Worm (Caenorhabditis elegans) whole organism, L1 larva: ENCODE measurements around the gene C12D5.9.

Source experiments
- C16A3.4 ChIP-seq: fragments of 150-350 bp; optimal IDR thresholded peaks from 2 replicates; lab custom pipeline; 2014; ENCODE audit warnings: missing biosample characterization, missing genetic modification characterization
- aha-1 ChIP-seq: fragments of 150-350 bp; optimal IDR thresholded peaks from 2 replicates; lab custom pipeline; 2014; ENCODE audit warnings: missing biosample characterization, missing genetic modification characterization
- alr-1 ChIP-seq: fragments of 200-800 bp; sonication (Bioruptor generic); optimal IDR thresholded peaks from 2 replicates; lab custom pipeline; 2018; ENCODE audit warnings: borderline replicate concordance, mild to moderate bottlenecking, missing genetic modification characterization, missing compliant biosample characterization
- efl-1 ChIP-seq, 4 experiments: fragments of 150-350 bp; optimal IDR thresholded peaks in 3 of 4; peaks in 1 of 4; 1 replicate in 1 of 4; 2 replicates in 3 of 4; lab custom pipeline; 2014; ENCODE audit warnings: missing biosample characterization in 2 of 4, missing genetic modification characterization in 2 of 4, missing genetic modification reagents in 2 of 4
- egl-27 ChIP-seq, 2 experiments: fragments of 150-350 bp in 1 of 2; sonication (generic microtip); optimal IDR thresholded peaks; 3 replicates each; lab custom pipeline; 2017 to 2018; ENCODE audit warnings: missing biosample characterization in 2 of 2, missing genetic modification characterization in 2 of 2, missing genetic modification reagents in 2 of 2
- elt-3 ChIP-seq, 6 experiments: fragments of 150-350 bp in 1 of 6; sonication (generic microtip); optimal IDR thresholded peaks; 2 replicates each; lab custom pipeline; 2017 to 2018; ENCODE audit warnings: missing biosample characterization in 6 of 6, missing genetic modification characterization in 6 of 6, inconsistent platforms in 1 of 6
- ets-5 ChIP-seq: fragments of 200-800 bp; sonication (Bioruptor generic); IDR thresholded peaks from 2 replicates; pipeline ENCODE4 v1.3.6; 2022; ENCODE audit warnings: missing genetic modification characterization, missing compliant biosample characterization
- fkh-4 ChIP-seq: sonication (generic microtip); optimal IDR thresholded peaks from 2 replicates; lab custom pipeline; 2016; ENCODE audit warnings: missing compliant biosample characterization, missing genetic modification characterization, borderline replicate concordance
- fos-1 ChIP-seq: fragments of 150-350 bp; optimal IDR thresholded peaks from 2 replicates; lab custom pipeline; 2014; ENCODE audit warnings: missing biosample characterization, missing genetic modification characterization
- hlh-4 ChIP-seq: sonication (generic microtip); optimal IDR thresholded peaks from 2 replicates; lab custom pipeline; 2016; ENCODE audit warnings: mild to moderate bottlenecking, missing genetic modification characterization, missing compliant biosample characterization
- lin-13 ChIP-seq: fragments of 150-350 bp; optimal IDR thresholded peaks from 2 replicates; lab custom pipeline; 2014; ENCODE audit warnings: missing biosample characterization, missing genetic modification reagents, missing genetic modification characterization
- lin-35 ChIP-seq, 2 experiments: fragments of 150-350 bp; optimal IDR thresholded peaks; 2 replicates each; lab custom pipeline; 2014; ENCODE audit warnings: missing biosample characterization in 2 of 2, missing genetic modification characterization in 2 of 2, missing genetic modification reagents in 2 of 2
- lir-3 ChIP-seq: sonication (generic microtip); optimal IDR thresholded peaks from 2 replicates; lab custom pipeline; 2016; ENCODE audit warnings: mild to moderate bottlenecking, missing genetic modification characterization, moderate library complexity, missing compliant biosample characterization; ENCODE audit not compliant: poor library complexity
- mab-9 ChIP-seq: fragments of 200-800 bp; sonication (Bioruptor generic); IDR thresholded peaks from 2 replicates; pipeline ENCODE4 v1.3.6; 2022; ENCODE audit warnings: missing genetic modification reagents, missing genetic modification characterization, missing compliant biosample characterization
- nhr-12 ChIP-seq: sonication (generic microtip); optimal IDR thresholded peaks from 2 replicates; lab custom pipeline; 2017; ENCODE audit warnings: missing biosample characterization, missing genetic modification characterization
- nhr-71 ChIP-seq: sonication (generic microtip); optimal IDR thresholded peaks from 2 replicates; lab custom pipeline; 2016; ENCODE audit warnings: mild to moderate bottlenecking, missing genetic modification characterization, moderate library complexity, missing compliant biosample characterization
- nhr-77 ChIP-seq: fragments of 150-350 bp; optimal IDR thresholded peaks from 2 replicates; lab custom pipeline; 2014; ENCODE audit warnings: missing biosample characterization, missing genetic modification characterization
- nhr-90 ChIP-seq: sonication (generic microtip); optimal IDR thresholded peaks from 2 replicates; lab custom pipeline; 2016; ENCODE audit warnings: mild to moderate bottlenecking, missing genetic modification characterization, missing compliant biosample characterization; ENCODE audit not compliant: poor library complexity
- pqm-1 ChIP-seq: sonication (generic microtip); optimal IDR thresholded peaks from 3 replicates; lab custom pipeline; 2017; ENCODE audit warnings: missing biosample characterization, missing genetic modification characterization
- snpc-4 ChIP-seq: fragments of 150-350 bp; optimal IDR thresholded peaks from 2 replicates; lab custom pipeline; 2014; ENCODE audit warnings: missing biosample characterization, missing genetic modification characterization
- snu-23 ChIP-seq: sonication (generic microtip); optimal IDR thresholded peaks from 2 replicates; lab custom pipeline; 2016; ENCODE audit warnings: missing genetic modification characterization, missing compliant biosample characterization
- sptf-1 ChIP-seq: fragments of 150-350 bp; optimal IDR thresholded peaks from 2 replicates; lab custom pipeline; 2014; ENCODE audit warnings: missing biosample characterization, missing genetic modification characterization
- vab-15 ChIP-seq: sonication (generic microtip); optimal IDR thresholded peaks from 2 replicates; lab custom pipeline; 2017; ENCODE audit warnings: missing genotype, mild to moderate bottlenecking, missing genetic modification characterization, missing compliant biosample characterization
- xbp-1 ChIP-seq: sonication (generic microtip); optimal IDR thresholded peaks from 2 replicates; lab custom pipeline; 2016; ENCODE audit warnings: missing genetic modification characterization, missing compliant biosample characterization
- zag-1 ChIP-seq: fragments of 150-350 bp; optimal IDR thresholded peaks from 2 replicates; lab custom pipeline; 2014; ENCODE audit warnings: missing biosample characterization, missing genetic modification characterization

The C12D5.9 gene

ce11 chrV:7643416-7643815, 46.4 kb downstream of the C12D5.9 start, which contains the start of gene F07C4.11:
Gene F07C4.11, minus strand, starts transcription at chrV:7643516.
- TF ChIP-seq lin-35 (GFP tag; optimal IDR thresholded peaks at IDR 0.05; lab: Kevin White, UChicago): no peak
- no peak for TF ChIP-seq nhr-77

- TF ChIP-seq fos-1 (tag; lab: Kevin White, UChicago): no peak
- no peak for TF ChIP-seq lir-3 (tag; lab: Kevin White, UChicago)
- TF ChIP-seq elt-3 (tag; optimal IDR thresholded peaks at IDR 0.05; lab: Kevin White, UChicago): no peak
- TF ChIP-seq efl-1 (optimal IDR thresholded peaks at IDR 0.05; lab: Kevin White, UChicago): no peak
- no peak for TF ChIP-seq efl-1 (GFP tag; optimal IDR thresholded peaks at IDR 0.05 in 1 of 2; lab: Kevin White, UChicago)
- no peak for TF ChIP-seq nhr-12 (tag; lab: Kevin White, UChicago)
- TF ChIP-seq aha-1 (tag; lab: Kevin White, UChicago): no peak
- no peak for TF ChIP-seq vab-15
- no peak for TF ChIP-seq egl-27 (tag; optimal IDR thresholded peaks at IDR 0.05; lab: Kevin White, UChicago)
- no peak for TF ChIP-seq pqm-1
- TF ChIP-seq ets-5 (GFP tag; lab: Robert Waterston, UW): no peak
- TF ChIP-seq nhr-71 (tag; lab: Kevin White, UChicago): no peak
- TF ChIP-seq lin-13 (GFP tag; lab: Kevin White, UChicago): no peak
- no peak for TF ChIP-seq hlh-4
- TF ChIP-seq xbp-1: no peak
- no peak for TF ChIP-seq nhr-77
- no peak for TF ChIP-seq C16A3.4
- TF ChIP-seq sptf-1: no peak
- no peak for TF ChIP-seq fkh-4 (tag; lab: Kevin White, UChicago)
- TF ChIP-seq alr-1: no peak
- no peak for TF ChIP-seq nhr-90
- TF ChIP-seq, all 84 proteins: peak for 0
Measured at ce11 chrV:7641718-7642117, 48.1 kb downstream of the C12D5.9 start.

- TF ChIP-seq snu-23 (GFP tag; lab: Kevin White, UChicago): no peak
- TF ChIP-seq efl-1 (optimal IDR thresholded peaks at IDR 0.05; lab: Kevin White, UChicago): no peak
- TF ChIP-seq efl-1 (GFP tag; optimal IDR thresholded peaks at IDR 0.05 in 1 of 2; lab: Kevin White, UChicago): no peak
- TF ChIP-seq, all 84 proteins: peak for 0
Measured at ce11 chrV:7639787-7640186, 50.0 kb downstream of the C12D5.9 start, which contains the start of gene F07C4.10. Gene F07C4.10, minus strand, starts transcription at chrV:7639887.

- TF ChIP-seq fkh-4 (tag; lab: Kevin White, UChicago) (no peak), zag-1 (tag; lab: Kevin White, UChicago) (no peak), lin-13 (GFP tag; lab: Kevin White, UChicago) (no peak), mab-9 (GFP tag; lab: Robert Waterston, UW) (no peak), snpc-4 (tag; lab: Kevin White, UChicago) (no peak)
Measured at ce11 chrV:7639356-7639755, 50.4 kb downstream of the C12D5.9 start.
